Worm (Caenorhabditis elegans) whole organism, young adult: ENCODE measurements around the gene C55B6.7.
A peak's percentile ranks its signal among the peaks of the same experiment; 100 is the strongest.

Experiments used
- B0019.2 ChIP-seq: fragments of 200-800 bp; sonication (Bioruptor generic); conservative IDR thresholded peaks from 2 replicates; pipeline ENCODE4 v1.3.6; 2022; ENCODE audit warnings: missing genetic modification reagents, missing genetic modification characterization, missing compliant biosample characterization
- F23B12.7 ChIP-seq: sonication (generic microtip); optimal IDR thresholded peaks from 2 replicates; lab custom pipeline; 2017; ENCODE audit warnings: missing genetic modification characterization, mild to moderate bottlenecking, missing compliant biosample characterization, antibody characterized with exemption, moderate library complexity; ENCODE audit not compliant: insufficient read depth
- F49E8.2 ChIP-seq: sonication (generic microtip); optimal IDR thresholded peaks from 3 replicates; lab custom pipeline; 2017; ENCODE audit warnings: missing genetic modification characterization, mild to moderate bottlenecking, missing compliant biosample characterization, antibody characterized with exemption, moderate library complexity; ENCODE audit not compliant: insufficient read depth
- F52B5.7 ChIP-seq: sonication (generic microtip); optimal IDR thresholded peaks from 2 replicates; lab custom pipeline; 2016; ENCODE audit warnings: mild to moderate bottlenecking, missing genetic modification characterization, missing compliant biosample characterization
- F57A8.1 ChIP-seq: fragments of 200-800 bp; sonication (Bioruptor generic); optimal IDR thresholded peaks from 2 replicates; lab custom pipeline; 2018; ENCODE audit warnings: mild to moderate bottlenecking, missing genetic modification characterization, moderate library complexity, missing compliant biosample characterization
- T07F8.4 ChIP-seq: sonication (generic microtip); optimal IDR thresholded peaks from 2 replicates; lab custom pipeline; 2016; ENCODE audit warnings: mild to moderate bottlenecking, missing genetic modification characterization, moderate library complexity, missing compliant biosample characterization
- Y67H2A.10 ChIP-seq: fragments of 200-800 bp; sonication (Bioruptor generic); conservative IDR thresholded peaks from 2 replicates; pipeline ENCODE4 v1.3.6; 2022; ENCODE audit warnings: missing genetic modification reagents, missing genetic modification characterization, missing compliant biosample characterization
- ama-1 ChIP-seq, 3 experiments: fragments of 150-350 bp in 1 of 3; sonication (generic microtip) in 2 of 3; optimal IDR thresholded peaks; 2 replicates each; lab custom pipeline; 2014 to 2018; ENCODE audit warnings: missing biosample characterization in 2 of 3, missing genetic modification characterization in 2 of 3, missing genetic modification reagents in 2 of 3
- aptf-3 ChIP-seq: fragments of 200-800 bp; sonication (Bioruptor generic); IDR thresholded peaks from 2 replicates; pipeline ENCODE4 v1.3.6; 2022; ENCODE audit warnings: missing genetic modification characterization, missing compliant biosample characterization
- attf-3 ChIP-seq: fragments of 200-800 bp; sonication (Bioruptor generic); conservative IDR thresholded peaks from 2 replicates; pipeline ENCODE4 v1.3.6; 2022; ENCODE audit warnings: missing genetic modification reagents, missing genetic modification characterization, missing compliant biosample characterization
- cebp-1 ChIP-seq, 2 experiments: fragments of 200-800 bp in 1 of 2; sonication (Bioruptor generic) in 1 of 2; sonication (generic microtip) in 1 of 2; IDR thresholded peaks in 1 of 2; optimal IDR thresholded peaks in 1 of 2; 2 replicates each; pipeline versions ENCODE4 v1.3.6 to Lab custom; 2017 to 2022; ENCODE audit warnings: missing compliant biosample characterization in 2 of 2, missing genetic modification characterization in 2 of 2, mild to moderate bottlenecking in 1 of 2, missing genetic modification reagents in 1 of 2, moderate library complexity in 1 of 2
- cebp-2 ChIP-seq: fragments of 200-800 bp; sonication (Bioruptor generic); IDR thresholded peaks from 2 replicates; pipeline ENCODE4 v1.3.6; 2022; ENCODE audit warnings: missing genetic modification characterization, missing compliant biosample characterization
- die-1 ChIP-seq: sonication (generic microtip); optimal IDR thresholded peaks from 2 replicates; lab custom pipeline; 2016; ENCODE audit warnings: missing genotype, mild to moderate bottlenecking, missing genetic modification characterization, missing compliant biosample characterization
- egl-18 ChIP-seq: fragments of 200-800 bp; sonication (Bioruptor generic); IDR thresholded peaks from 2 replicates; pipeline ENCODE4 v1.3.6; 2022; ENCODE audit warnings: missing genetic modification reagents, missing genetic modification characterization, missing compliant biosample characterization
- ets-4 ChIP-seq: fragments of 200-800 bp; sonication (Bioruptor generic); optimal IDR thresholded peaks from 2 replicates; lab custom pipeline; 2018; ENCODE audit warnings: mild to moderate bottlenecking, missing genetic modification characterization, missing compliant biosample characterization
- him-1 ChIP-seq: sonication (generic microtip); optimal IDR thresholded peaks from 2 replicates; lab custom pipeline; 2016; ENCODE audit warnings: missing genotype, missing genetic modification reagents, missing genetic modification characterization, missing compliant biosample characterization
- hsf-1 ChIP-seq: fragments of 200-800 bp; sonication (Bioruptor generic); IDR thresholded peaks from 2 replicates; pipeline ENCODE4 v1.3.6; 2022; ENCODE audit warnings: missing genetic modification reagents, missing genetic modification characterization, missing compliant biosample characterization
- lag-1 ChIP-seq: fragments of 200-800 bp; sonication (Bioruptor generic); IDR thresholded peaks from 2 replicates; pipeline ENCODE4 v1.3.6; 2022; ENCODE audit warnings: missing genetic modification reagents, missing genetic modification characterization, missing compliant biosample characterization
- let-526 ChIP-seq: fragments of 200-800 bp; sonication (Bioruptor generic); IDR thresholded peaks from 2 replicates; pipeline ENCODE4 v1.3.6; 2022; ENCODE audit warnings: missing genetic modification reagents, missing genetic modification characterization, missing compliant biosample characterization
- lir-1 ChIP-seq: fragments of 200-800 bp; sonication (Bioruptor generic); conservative IDR thresholded peaks from 2 replicates; pipeline ENCODE4 v1.3.6; 2022; ENCODE audit warnings: missing genetic modification reagents, missing genetic modification characterization, missing compliant biosample characterization
- lsy-27 ChIP-seq: sonication (generic microtip); optimal IDR thresholded peaks from 2 replicates; lab custom pipeline; 2017; ENCODE audit warnings: missing genetic modification characterization, mild to moderate bottlenecking, missing compliant biosample characterization, antibody characterized with exemption, missing genotype, borderline replicate concordance; ENCODE audit not compliant: insufficient read depth
- madf-10 ChIP-seq: sonication (generic microtip); optimal IDR thresholded peaks from 2 replicates; lab custom pipeline; 2016; ENCODE audit warnings: mild to moderate bottlenecking, missing genetic modification characterization, missing compliant biosample characterization
- madf-6 ChIP-seq: fragments of 200-800 bp; sonication (Bioruptor generic); IDR thresholded peaks from 2 replicates; pipeline ENCODE4 v1.3.6; 2022; ENCODE audit warnings: missing genetic modification reagents, missing genetic modification characterization, missing compliant biosample characterization
- madf-8 ChIP-seq: fragments of 200-800 bp; sonication (Bioruptor generic); conservative IDR thresholded peaks from 2 replicates; pipeline ENCODE4 v1.3.6; 2022; ENCODE audit warnings: missing genetic modification reagents, missing genetic modification characterization, missing compliant biosample characterization
- mxl-1 ChIP-seq: sonication (generic microtip); optimal IDR thresholded peaks from 2 replicates; lab custom pipeline; 2016; ENCODE audit warnings: missing genetic modification characterization, missing compliant biosample characterization
- nfya-1 ChIP-seq: sonication (generic microtip); optimal IDR thresholded peaks from 2 replicates; lab custom pipeline; 2017; ENCODE audit warnings: antibody characterized with exemption, missing compliant biosample characterization, missing genetic modification characterization, borderline replicate concordance; ENCODE audit not compliant: insufficient read depth
- nhr-120 ChIP-seq: fragments of 200-800 bp; sonication (Bioruptor generic); IDR thresholded peaks from 2 replicates; pipeline ENCODE4 v1.3.6; 2022; ENCODE audit warnings: missing genetic modification characterization, missing compliant biosample characterization
- nhr-80 ChIP-seq: sonication (generic microtip); optimal IDR thresholded peaks from 2 replicates; lab custom pipeline; 2016; ENCODE audit warnings: missing genetic modification characterization, missing compliant biosample characterization
- pha-4 ChIP-seq: fragments of 150-350 bp; sonication (generic microtip); optimal IDR thresholded peaks from 2 replicates; lab custom pipeline; 2014; ENCODE audit warnings: missing biosample characterization, missing genetic modification reagents, missing genetic modification characterization
- repo-1 ChIP-seq: sonication (generic microtip); optimal IDR thresholded peaks from 2 replicates; lab custom pipeline; 2017; ENCODE audit warnings: mild to moderate bottlenecking, missing genetic modification characterization, missing compliant biosample characterization
- sdz-38 ChIP-seq: sonication (generic microtip); optimal IDR thresholded peaks from 2 replicates; lab custom pipeline; 2016; ENCODE audit warnings: missing genotype, missing genetic modification characterization, missing compliant biosample characterization
- snpc-1.3 ChIP-seq: sonication (generic microtip); optimal IDR thresholded peaks from 2 replicates; lab custom pipeline; 2017; ENCODE audit warnings: missing genetic modification characterization, mild to moderate bottlenecking, missing compliant biosample characterization, antibody characterized with exemption, moderate library complexity, missing genotype, missing genetic modification reagents; ENCODE audit not compliant: insufficient read depth
- snpc-4 ChIP-seq, 5 experiments: fragments of 150-350 bp in 1 of 5; sonication (generic microtip) in 4 of 5; optimal IDR thresholded peaks; 2 replicates each; lab custom pipeline; 2014 to 2018; ENCODE audit warnings: missing genetic modification characterization in 5 of 5, missing biosample characterization in 3 of 5, antibody characterized with exemption in 2 of 5, mild to moderate bottlenecking in 2 of 5, missing compliant biosample characterization in 2 of 5, missing genotype in 2 of 5, moderate library complexity in 2 of 5, missing genetic modification reagents in 1 of 5
- tlf-1 ChIP-seq: fragments of 200-800 bp; sonication (Bioruptor generic); optimal IDR thresholded peaks from 2 replicates; lab custom pipeline; 2018; ENCODE audit warnings: mild to moderate bottlenecking, missing genetic modification characterization, missing compliant biosample characterization
- zim-3 ChIP-seq: sonication (generic microtip); optimal IDR thresholded peaks from 2 replicates; lab custom pipeline; 2017; ENCODE audit warnings: mild to moderate bottlenecking, missing genetic modification characterization, moderate library complexity, missing compliant biosample characterization
- ztf-25 ChIP-seq: fragments of 200-800 bp; sonication (Bioruptor generic); IDR thresholded peaks from 2 replicates; pipeline ENCODE4 v1.3.6; 2022; ENCODE audit warnings: missing genetic modification reagents, missing genetic modification characterization, missing compliant biosample characterization
- ztf-26 ChIP-seq: sonication (generic microtip); optimal IDR thresholded peaks from 2 replicates; lab custom pipeline; 2017; ENCODE audit warnings: missing genetic modification characterization, missing compliant biosample characterization
- ztf-6 ChIP-seq: fragments of 200-800 bp; sonication (Bioruptor generic); IDR thresholded peaks from 2 replicates; pipeline ENCODE4 v1.3.6; 2022; ENCODE audit warnings: missing genetic modification reagents, missing genetic modification characterization, missing compliant biosample characterization

C55B6.7 gene

DNA sequence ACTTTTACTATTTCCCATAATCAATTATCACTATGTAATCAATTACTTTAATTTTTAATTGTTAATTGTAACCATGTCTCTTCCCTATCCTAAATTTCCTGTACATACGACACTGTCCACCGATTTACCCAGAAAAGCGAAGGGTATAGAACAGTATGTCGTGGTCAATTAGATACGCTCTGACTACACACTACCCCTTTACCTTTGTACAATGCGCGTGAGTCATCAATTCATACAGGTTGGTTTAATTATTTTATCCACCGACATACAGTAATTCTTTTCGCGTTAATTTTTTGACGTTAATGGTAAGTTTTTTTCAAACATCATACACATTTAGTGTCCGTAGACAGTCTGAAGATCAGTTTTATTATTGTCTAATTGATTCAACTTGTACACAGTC is 10.2 kb downstream of the C55B6.7 start (continued):
- TF ChIP-seq T07F8.4 (tag; lab: Kevin White, UChicago) (peak; percentile 26), nhr-80 (tag; lab: Kevin White, UChicago) (peak; percentile 92), ama-1 (optimal IDR thresholded peaks at IDR 0.05; lab: Kevin White, UChicago) (no peak), ama-1 (GFP tag; optimal IDR thresholded peaks at IDR 0.05; lab: Kevin White, UChicago) (no peak), zim-3 (no peak), nfya-1 (tag; lab: Kevin White, UChicago) (no peak), cebp-2 (GFP tag; lab: Robert Waterston, UW) (0 out of 2 replicates have a peak, but pooled peaks have one; percentile 10), F57A8.1 (no peak), ztf-26 (tag; lab: Kevin White, UChicago) (peak; percentile 98), ztf-25 (GFP tag; lab: Robert Waterston, UW) (no peak), nhr-120 (GFP tag; lab: Robert Waterston, UW) (no peak), madf-10 (tag; lab: Kevin White, UChicago) (peak; percentile 77), pha-4 (tag; lab: Kevin White, UChicago) (peak; percentile 57), lag-1 (GFP tag; lab: Robert Waterston, UW) (no peak), snpc-4 (GFP tag; optimal IDR thresholded peaks at IDR 0.05; lab: Kevin White, UChicago) (no peak), snpc-4 (tag; optimal IDR thresholded peaks at IDR 0.05; lab: Kevin White, UChicago) (peak in 1 of 4 experiments; percentile 77), attf-3 (GFP tag; lab: Robert Waterston, UW) (no peak), F52B5.7 (tag; lab: Kevin White, UChicago) (no peak), tlf-1 (GFP tag; lab: Kevin White, UChicago) (peak; percentile 96), cebp-1 (GFP tag; IDR thresholded peaks at IDR 0.05; lab: Robert Waterston, UW) (0 out of 2 replicates have a peak, but pooled peaks have one; percentile 70), cebp-1 (tag; optimal IDR thresholded peaks at IDR 0.05; lab: Kevin White, UChicago) (no peak), ets-4 (GFP tag; lab: Kevin White, UChicago) (peak; percentile 69), die-1 (tag; lab: Kevin White, UChicago) (no peak)

- no peak for TF ChIP-seq lir-1 (GFP tag; lab: Robert Waterston, UW)
- no peak for TF ChIP-seq madf-8 (GFP tag; lab: Robert Waterston, UW)
- no peak for TF ChIP-seq mxl-1 (tag; lab: Kevin White, UChicago)
- TF ChIP-seq aptf-3 (GFP tag; lab: Robert Waterston, UW), result no peak
- TF ChIP-seq let-526 (GFP tag; lab: Robert Waterston, UW), result no peak
- TF ChIP-seq madf-6, result no peak
- TF ChIP-seq die-1 (tag; lab: Kevin White, UChicago), result no peak
- no peak for TF ChIP-seq sdz-38
- no peak for TF ChIP-seq lsy-27
- TF ChIP-seq snpc-1.3 (tag; lab: Kevin White, UChicago), result no peak
- no peak for TF ChIP-seq F23B12.7 (tag; lab: Kevin White, UChicago)
- no peak for TF ChIP-seq Y67H2A.10 (GFP tag; lab: Robert Waterston, UW)
- TF ChIP-seq B0019.2, result no peak
- no peak for TF ChIP-seq hsf-1 (GFP tag; lab: Robert Waterston, UW)
- no peak for TF ChIP-seq ztf-6 (GFP tag; lab: Robert Waterston, UW)
- TF ChIP-seq repo-1, result no peak
- TF ChIP-seq F49E8.2, result no peak
- TF ChIP-seq egl-18 (GFP tag; lab: Robert Waterston, UW), result no peak
- no peak for TF ChIP-seq him-1 (tag; lab: Kevin White, UChicago)
- no peak for TF ChIP-seq tlf-1 (GFP tag; lab: Kevin White, UChicago)
These were observed 14.4 kb downstream of the C55B6.7 start, which contains the start of gene F43E12.1 for ce11 chrX:7177341-7177740. F43E12.1 (plus strand) TSS chrX:7177641.
